Worm (Caenorhabditis elegans) whole organism, L4 larva: ENCODE data around the gene F43C1.7.

Experiments
- F10B5.3 ChIP-seq: sonication (generic microtip); optimal IDR thresholded peaks from 2 replicates; lab custom pipeline; 2016; ENCODE audit warnings: mild to moderate bottlenecking, missing genetic modification characterization, missing compliant biosample characterization
- Y48G9A.11 ChIP-seq: fragments of 200-800 bp; sonication (Bioruptor generic); IDR thresholded peaks from 2 replicates; pipeline ENCODE4 v1.3.6; 2022; ENCODE audit warnings: missing genetic modification reagents, missing genetic modification characterization, missing compliant biosample characterization
- Y5F2A.4 ChIP-seq: fragments of 200-800 bp; sonication (Bioruptor generic); optimal IDR thresholded peaks from 2 replicates; lab custom pipeline; 2018; ENCODE audit warnings: mild to moderate bottlenecking, missing genetic modification characterization, missing compliant biosample characterization
- ZK546.5 ChIP-seq, 2 experiments: sonication (generic microtip); optimal IDR thresholded peaks; 2 replicates each; lab custom pipeline; 2017; ENCODE audit warnings: missing biosample characterization in 2 of 2, missing genetic modification characterization in 2 of 2
- aha-1 ChIP-seq: fragments of 150-350 bp; peaks from one replicate; lab custom pipeline; 2014; ENCODE audit warnings: missing biosample characterization, missing genetic modification characterization
- aly-2 ChIP-seq: sonication (generic microtip); optimal IDR thresholded peaks from 2 replicates; lab custom pipeline; 2018; ENCODE audit warnings: missing biosample characterization, missing genetic modification characterization
- arid-1 ChIP-seq: fragments of 200-800 bp; sonication (Bioruptor generic); conservative IDR thresholded peaks from 2 replicates; pipeline ENCODE4 v1.3.6; 2022; ENCODE audit warnings: missing genetic modification reagents, missing genetic modification characterization, missing compliant biosample characterization
- cey-2 ChIP-seq: sonication (generic microtip); optimal IDR thresholded peaks from 3 replicates; lab custom pipeline; 2017; ENCODE audit warnings: missing genetic modification characterization, mild to moderate bottlenecking, missing compliant biosample characterization, antibody characterized with exemption, borderline replicate concordance; ENCODE audit not compliant: insufficient read depth
- ctbp-1 ChIP-seq: fragments of 200-800 bp; sonication (Bioruptor generic); IDR thresholded peaks from 2 replicates; pipeline ENCODE4 v1.3.6; 2022; ENCODE audit warnings: missing genetic modification reagents, missing genetic modification characterization, missing compliant biosample characterization
- daf-12 ChIP-seq: fragments of 150-350 bp; optimal IDR thresholded peaks from 2 replicates; lab custom pipeline; 2014; ENCODE audit warnings: missing biosample characterization, missing genetic modification reagents, missing genetic modification characterization
- daf-16 ChIP-seq, 3 experiments: sonication (generic microtip); optimal IDR thresholded peaks; 2 replicates each; lab custom pipeline; 2016 to 2017; ENCODE audit warnings: missing genetic modification characterization in 3 of 3, missing genetic modification reagents in 3 of 3, mild to moderate bottlenecking in 2 of 3, missing compliant biosample characterization in 2 of 3, missing biosample characterization in 1 of 3, moderate library complexity in 1 of 3
- daf-8 ChIP-seq: fragments of 200-800 bp; sonication (Bioruptor generic); IDR thresholded peaks from 2 replicates; pipeline ENCODE4 v1.3.6; 2022; ENCODE audit warnings: missing genetic modification characterization, missing compliant biosample characterization
- dmd-6 ChIP-seq: fragments of 200-800 bp; sonication (Bioruptor generic); IDR thresholded peaks from 2 replicates; pipeline ENCODE4 v1.3.6; 2022; ENCODE audit warnings: missing genetic modification reagents, missing genetic modification characterization, missing compliant biosample characterization
- dmd-8 ChIP-seq: fragments of 200-800 bp; sonication (Bioruptor generic); IDR thresholded peaks from 2 replicates; pipeline ENCODE4 v1.3.6; 2022; ENCODE audit warnings: missing genetic modification characterization, missing compliant biosample characterization
- dpl-1 ChIP-seq: fragments of 150-350 bp; optimal IDR thresholded peaks from 2 replicates; lab custom pipeline; 2014; ENCODE audit warnings: missing biosample characterization, missing genetic modification reagents, missing genetic modification characterization
- duxl-1 ChIP-seq: sonication (generic microtip); optimal IDR thresholded peaks from 2 replicates; lab custom pipeline; 2016; ENCODE audit warnings: mild to moderate bottlenecking, missing genetic modification characterization, moderate library complexity, missing compliant biosample characterization; ENCODE audit not compliant: poor library complexity
- hlh-11 ChIP-seq: fragments of 200-800 bp; sonication (Bioruptor generic); optimal IDR thresholded peaks from 2 replicates; lab custom pipeline; 2018; ENCODE audit warnings: mild to moderate bottlenecking, missing genetic modification characterization, missing compliant biosample characterization
- hlh-30 ChIP-seq: sonication (generic microtip); optimal IDR thresholded peaks from 2 replicates; lab custom pipeline; 2017; ENCODE audit warnings: antibody characterized with exemption, mild to moderate bottlenecking, missing genetic modification characterization, missing compliant biosample characterization; ENCODE audit not compliant: insufficient read depth
- hmg-1.1 ChIP-seq: fragments of 200-800 bp; sonication (Bioruptor generic); IDR thresholded peaks from 2 replicates; pipeline ENCODE4 v1.3.6; 2022; ENCODE audit warnings: missing genetic modification reagents, missing genetic modification characterization, missing compliant biosample characterization
- lin-13 ChIP-seq: fragments of 150-350 bp; optimal IDR thresholded peaks from 2 replicates; lab custom pipeline; 2014; ENCODE audit warnings: missing biosample characterization, missing genetic modification reagents, missing genetic modification characterization
- lin-39 ChIP-seq: fragments of 150-350 bp; optimal IDR thresholded peaks from 2 replicates; lab custom pipeline; 2014; ENCODE audit warnings: missing biosample characterization, missing genetic modification reagents, missing genetic modification characterization
- lsy-2 ChIP-seq, 2 experiments: fragments of 150-350 bp in 1 of 2; sonication (generic microtip) in 1 of 2; optimal IDR thresholded peaks; 2 replicates each; lab custom pipeline; 2014 to 2017; ENCODE audit warnings: missing biosample characterization in 2 of 2, missing genetic modification characterization in 2 of 2
- mdl-1 ChIP-seq, 2 experiments: fragments of 150-350 bp in 1 of 2; sonication (generic microtip) in 1 of 2; optimal IDR thresholded peaks; 2 replicates each; lab custom pipeline; 2014 to 2017; ENCODE audit warnings: missing biosample characterization in 2 of 2, missing genetic modification characterization in 2 of 2
- mdt-29 ChIP-seq: fragments of 200-800 bp; sonication (Bioruptor generic); IDR thresholded peaks from 2 replicates; pipeline ENCODE4 v1.3.6; 2022; ENCODE audit warnings: missing genetic modification reagents, missing genetic modification characterization, missing compliant biosample characterization
- mep-1 ChIP-seq: fragments of 150-350 bp; sonication (generic microtip); optimal IDR thresholded peaks from 3 replicates; lab custom pipeline; 2014; ENCODE audit warnings: missing biosample characterization, missing genetic modification characterization
- mes-2 ChIP-seq: sonication (generic microtip); optimal IDR thresholded peaks from 2 replicates; lab custom pipeline; 2016; ENCODE audit warnings: missing genotype, mild to moderate bottlenecking, missing genetic modification characterization, missing compliant biosample characterization; ENCODE audit not compliant: poor library complexity, severe bottlenecking
- mxl-3 ChIP-seq: fragments of 200-800 bp; sonication (Bioruptor generic); optimal IDR thresholded peaks from 2 replicates; lab custom pipeline; 2018; ENCODE audit warnings: mild to moderate bottlenecking, missing genetic modification characterization, missing compliant biosample characterization
- nhr-11 ChIP-seq: fragments of 150-350 bp; optimal IDR thresholded peaks from 2 replicates; lab custom pipeline; 2014; ENCODE audit warnings: missing biosample characterization, missing genetic modification characterization
- nhr-237 ChIP-seq: sonication (generic microtip); optimal IDR thresholded peaks from 2 replicates; lab custom pipeline; 2017; ENCODE audit warnings: missing biosample characterization, missing genetic modification characterization
- nhr-25 ChIP-seq: sonication (generic microtip); optimal IDR thresholded peaks from 2 replicates; lab custom pipeline; 2017; ENCODE audit warnings: missing genetic modification characterization, mild to moderate bottlenecking, missing compliant biosample characterization, antibody characterized with exemption, moderate library complexity, borderline replicate concordance; ENCODE audit not compliant: insufficient read depth
- nhr-28 ChIP-seq: fragments of 150-350 bp; optimal IDR thresholded peaks from 2 replicates; lab custom pipeline; 2014; ENCODE audit warnings: missing biosample characterization, missing genetic modification characterization
- nhr-42 ChIP-seq: fragments of 200-800 bp; sonication (Bioruptor generic); IDR thresholded peaks from 2 replicates; pipeline ENCODE4 v1.3.6; 2022; ENCODE audit warnings: missing genetic modification characterization, missing compliant biosample characterization
- nhr-48 ChIP-seq: sonication (generic microtip); optimal IDR thresholded peaks from 2 replicates; lab custom pipeline; 2016; ENCODE audit warnings: mild to moderate bottlenecking, missing genetic modification characterization, missing compliant biosample characterization
- php-3 ChIP-seq: fragments of 200-800 bp; sonication (Bioruptor generic); IDR thresholded peaks from 2 replicates; pipeline ENCODE4 v1.3.6; 2022; ENCODE audit warnings: missing genetic modification reagents, missing genetic modification characterization, missing compliant biosample characterization
- spr-3 ChIP-seq: fragments of 200-800 bp; sonication (Bioruptor generic); optimal IDR thresholded peaks from 2 replicates; lab custom pipeline; 2018; ENCODE audit warnings: mild to moderate bottlenecking, missing genetic modification characterization, missing compliant biosample characterization
- unc-62 ChIP-seq, 3 experiments: fragments of 150-350 bp in 1 of 3; sonication (generic microtip); optimal IDR thresholded peaks in 2 of 3; peaks in 1 of 3; 1 replicate in 1 of 3; 2 replicates in 2 of 3; lab custom pipeline; 2014 to 2017; ENCODE audit warnings: missing biosample characterization in 3 of 3, missing genetic modification characterization in 3 of 3, missing genetic modification reagents in 3 of 3, missing genotype in 1 of 3
- zip-11 ChIP-seq: fragments of 200-800 bp; sonication (Bioruptor generic); IDR thresholded peaks from 2 replicates; pipeline ENCODE4 v1.3.6; 2022; ENCODE audit warnings: missing genetic modification characterization, missing compliant biosample characterization

Gene F43C1.7

DNA sequence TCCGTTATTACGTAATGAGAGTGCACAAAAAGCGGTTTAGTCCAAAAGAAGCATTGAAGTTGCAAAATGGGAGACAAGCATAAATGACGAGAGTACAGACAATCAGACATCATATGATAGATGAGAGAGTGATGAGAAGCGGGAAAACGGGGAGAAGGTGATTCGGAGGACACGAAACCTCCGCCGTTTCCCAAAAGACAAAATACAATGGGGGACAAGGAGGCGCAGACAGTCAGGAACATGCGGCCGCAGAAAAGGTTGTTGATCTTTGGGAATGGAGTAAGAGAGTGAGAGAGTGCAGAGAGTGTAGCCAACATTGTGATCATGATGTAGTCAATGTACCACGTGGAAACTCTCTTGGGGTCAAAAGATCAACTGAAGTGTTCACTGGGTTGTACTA is 4.7 kb downstream of the F43C1.7 start (continued):
- TF ChIP-seq nhr-237 (tag; lab: Kevin White, UChicago) (no peak), arid-1 (GFP tag; lab: Robert Waterston, UW) (peak; percentile 83), aha-1 (tag; lab: Kevin White, UChicago) (peak; percentile 99)
- TF ChIP-seq, all 104 proteins: peak for 58

DNA sequence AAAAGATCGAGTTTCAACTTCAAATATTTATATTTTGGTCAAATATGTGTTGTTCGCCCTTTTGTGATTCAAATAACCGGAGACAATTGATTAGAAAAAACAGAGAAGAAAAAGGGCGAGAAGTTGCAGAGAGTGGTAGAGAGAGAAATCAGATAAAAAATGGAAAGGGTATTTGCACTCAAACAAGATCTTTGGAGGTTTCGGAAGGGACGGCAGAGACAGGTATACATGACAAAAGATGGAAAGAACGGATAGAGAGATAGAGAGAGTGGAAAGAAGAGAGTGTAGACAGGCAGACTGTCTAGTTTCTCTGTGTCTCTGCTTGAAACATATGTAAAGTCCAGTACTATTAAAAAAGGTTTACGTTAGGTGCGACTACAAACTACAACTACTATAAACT is 6.2 kb downstream of the F43C1.7 start:
- TF ChIP-seq mdl-1 (tag; optimal IDR thresholded peaks at IDR 0.05; lab: Kevin White, UChicago) (peak in 1 of 2 experiments; percentile 36), lsy-2 (tag; optimal IDR thresholded peaks at IDR 0.05; lab: Kevin White, UChicago) (peak in 1 of 2 experiments; percentile 31), lin-13 (GFP tag; lab: Kevin White, UChicago) (peak; percentile 89), nhr-48 (peak; percentile 64), aha-1 (tag; lab: Kevin White, UChicago) (peak; percentile 73), mxl-3 (GFP tag; lab: Kevin White, UChicago) (peak; percentile 35), nhr-42 (GFP tag; lab: Robert Waterston, UW) (no peak), mdt-29 (GFP tag; lab: Robert Waterston, UW) (no peak), dpl-1 (GFP tag; lab: Kevin White, UChicago) (no peak), nhr-11 (tag; lab: Kevin White, UChicago) (peak; percentile 50), ctbp-1 (GFP tag; lab: Robert Waterston, UW) (0 out of 2 replicates have a peak, but pooled peaks have one; percentile 40), nhr-25 (tag; lab: Kevin White, UChicago) (peak; percentile 59), mes-2 (tag; lab: Kevin White, UChicago) (peak; percentile 30), lin-39 (tag; lab: Kevin White, UChicago) (no peak), dmd-6 (GFP tag; lab: Robert Waterston, UW) (peak; percentile 40), Y5F2A.4 (GFP tag; lab: Kevin White, UChicago) (no peak), hlh-11 (peak; percentile 64), hlh-30 (tag; lab: Kevin White, UChicago) (peak; percentile 26), unc-62 (GFP tag; optimal IDR thresholded peaks at IDR 0.05 in 1 of 2; lab: Kevin White, UChicago) (peak in 1 of 2 experiments; percentile 62), unc-62 (tag; optimal IDR thresholded peaks at IDR 0.05; lab: Kevin White, UChicago) (no peak), hmg-1.1 (peak; percentile 27; the same call in 1 of the 2 replicates), nhr-28 (tag; lab: Kevin White, UChicago) (peak; percentile 61), F10B5.3 (tag; lab: Kevin White, UChicago) (no peak), mep-1 (tag; lab: Kevin White, UChicago) (peak; percentile 41), php-3 (GFP tag; lab: Robert Waterston, UW) (no peak)

DNA sequence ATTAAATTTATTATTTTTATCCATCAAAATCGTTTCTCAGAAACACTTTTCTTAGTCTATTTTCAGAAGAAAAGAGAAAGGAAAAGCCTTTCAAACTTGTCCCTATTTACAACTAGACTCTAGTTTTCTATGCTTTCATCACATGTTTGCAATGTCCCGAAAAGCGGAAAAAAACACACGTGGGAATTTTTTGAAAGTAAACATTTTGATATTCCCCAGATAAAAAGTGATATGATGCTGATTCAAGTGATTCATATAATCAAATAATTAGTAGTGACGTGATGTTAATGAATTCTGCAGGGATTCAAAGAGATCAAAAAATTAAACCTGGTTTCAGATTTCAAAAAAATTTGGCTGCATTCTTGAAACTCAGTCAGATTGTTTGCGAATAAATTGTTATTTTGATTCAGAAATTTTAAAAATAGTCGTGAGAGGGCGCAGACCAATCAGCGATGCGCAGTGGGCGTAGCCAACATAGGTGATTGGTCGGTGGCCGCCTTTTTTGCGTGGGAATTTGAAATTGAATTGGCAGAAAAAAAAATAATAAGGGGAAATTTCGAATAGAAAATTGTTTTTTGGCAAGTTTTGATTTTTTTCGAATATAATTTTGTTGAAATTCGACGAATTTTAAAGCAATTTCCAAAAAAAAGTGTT is 7.6 kb downstream of the F43C1.7 start:
- TF ChIP-seq nhr-28 (tag; lab: Kevin White, UChicago) (no peak), daf-8 (GFP tag; lab: Robert Waterston, UW) (no peak), ctbp-1 (GFP tag; lab: Robert Waterston, UW) (no peak), daf-16 (GFP tag; optimal IDR thresholded peaks at IDR 0.05; lab: Kevin White, UChicago) (no peak), daf-16 (tag; optimal IDR thresholded peaks at IDR 0.05; lab: Kevin White, UChicago) (no peak), lin-13 (GFP tag; lab: Kevin White, UChicago) (no peak), nhr-25 (tag; lab: Kevin White, UChicago) (no peak), lin-39 (tag; lab: Kevin White, UChicago) (no peak), zip-11 (GFP tag; lab: Robert Waterston, UW) (no peak), duxl-1 (tag; lab: Kevin White, UChicago) (no peak), daf-12 (no peak), hmg-1.1 (no peak), spr-3 (GFP tag; lab: Kevin White, UChicago) (no peak), aly-2 (tag; lab: Kevin White, UChicago) (no peak), Y48G9A.11 (GFP tag; lab: Robert Waterston, UW) (no peak), aha-1 (tag; lab: Kevin White, UChicago) (no peak), ZK546.5 (tag; optimal IDR thresholded peaks at IDR 0.05; lab: Kevin White, UChicago) (no peak), dmd-8 (GFP tag; lab: Robert Waterston, UW) (no peak), cey-2 (no peak)
- TF ChIP-seq, all 104 proteins: peak for 0
